Fruit fly (Drosophila melanogaster) whole organism, embryonic: ENCODE results near the gene M6.

Experiments
- Asciz ChIP-seq: fragments of 200-800 bp; sonication (Bioruptor generic); optimal IDR thresholded peaks from 2 replicates; lab custom pipeline; 2017; ENCODE audit warnings: missing biosample characterization, mild to moderate bottlenecking, missing genetic modification characterization, missing genetic modification reagents
- CG10274 ChIP-seq: fragments of 200-800 bp; sonication (Bioruptor generic); optimal IDR thresholded peaks from 3 replicates; lab custom pipeline; 2017; ENCODE audit warnings: missing biosample characterization, mild to moderate bottlenecking, missing genetic modification characterization
- CG10959 ChIP-seq: fragments of 200-800 bp; sonication (Bioruptor generic); IDR thresholded peaks from 2 replicates; pipeline ENCODE4 v1.3.6; 2022; ENCODE audit warnings: missing biosample characterization, missing genetic modification characterization
- CG11723 ChIP-seq: fragments of 200-800 bp; sonication (Bioruptor generic); optimal IDR thresholded peaks from 2 replicates; lab custom pipeline; 2017; ENCODE audit warnings: missing biosample characterization, mild to moderate bottlenecking, missing genetic modification characterization
- CG12769 ChIP-seq: fragments of 200-800 bp; sonication (Bioruptor generic); optimal IDR thresholded peaks from 2 replicates; lab custom pipeline; 2019; ENCODE audit warnings: missing biosample characterization, mild to moderate bottlenecking, missing genetic modification characterization, moderate library complexity
- CG13624 ChIP-seq: fragments of 200-800 bp; sonication (Bioruptor generic); optimal IDR thresholded peaks from 2 replicates; lab custom pipeline; 2016; ENCODE audit warnings: missing biosample characterization, missing genetic modification characterization
- CG14441 ChIP-seq: fragments of 200-800 bp; sonication (Bioruptor generic); IDR thresholded peaks from 2 replicates; pipeline ENCODE4 v1.3.6; 2022; ENCODE audit warnings: missing biosample characterization, missing genetic modification characterization
- CG14860 ChIP-seq: fragments of 200-800 bp; sonication (Bioruptor generic); IDR thresholded peaks from 3 replicates; pipeline ENCODE4 v1.3.6; 2022; ENCODE audit warnings: missing biosample characterization, missing genetic modification characterization; ENCODE audit not compliant: partially characterized antibody
- CG15269 ChIP-seq: fragments of 200-800 bp; sonication (Bioruptor generic); optimal IDR thresholded peaks from 2 replicates; lab custom pipeline; 2018; ENCODE audit warnings: missing biosample characterization, mild to moderate bottlenecking, missing genetic modification characterization, moderate library complexity
- CG15479 ChIP-seq: fragments of 200-800 bp; sonication (Bioruptor generic); optimal IDR thresholded peaks from 3 replicates; lab custom pipeline; 2019; ENCODE audit warnings: missing biosample characterization, mild to moderate bottlenecking, missing genetic modification characterization, moderate library complexity
- CG17328 ChIP-seq: fragments of 200-800 bp; sonication (Bioruptor generic); IDR thresholded peaks from 2 replicates; pipeline ENCODE4 v1.3.6; 2022; ENCODE audit warnings: missing biosample characterization, missing genetic modification characterization
- CG17361 ChIP-seq: fragments of 200-800 bp; sonication (Bioruptor generic); IDR thresholded peaks from 3 replicates; pipeline ENCODE4 v1.3.6; 2022; ENCODE audit warnings: missing biosample characterization, missing genetic modification characterization
- CG1792 ChIP-seq: fragments of 200-800 bp; sonication (Bioruptor generic); optimal IDR thresholded peaks from 2 replicates; lab custom pipeline; 2016; ENCODE audit warnings: missing biosample characterization, missing genetic modification characterization
- CG1832 ChIP-seq: fragments of 200-800 bp; sonication (Bioruptor generic); optimal IDR thresholded peaks from 2 replicates; lab custom pipeline; 2017; ENCODE audit warnings: missing biosample characterization, mild to moderate bottlenecking, missing genetic modification characterization, inconsistent platforms
- CG31441 ChIP-seq: fragments of 200-800 bp; sonication (Bioruptor generic); IDR thresholded peaks from 2 replicates; pipeline ENCODE4 v1.3.6; 2022; ENCODE audit warnings: missing biosample characterization, missing genetic modification characterization
- CG8281 ChIP-seq: fragments of 200-800 bp; sonication (Bioruptor generic); optimal IDR thresholded peaks from 2 replicates; lab custom pipeline; 2018; ENCODE audit warnings: missing biosample characterization, mild to moderate bottlenecking, missing genetic modification characterization, moderate library complexity
- CG8388 ChIP-seq: fragments of 200-800 bp; sonication (Bioruptor generic); optimal IDR thresholded peaks from 2 replicates; lab custom pipeline; 2019; ENCODE audit warnings: missing biosample characterization, mild to moderate bottlenecking, missing genetic modification characterization, moderate library complexity
- D ChIP-seq, 2 experiments: fragments of 200-800 bp in 1 of 2; fragments of >200 bp in 1 of 2; sonication (Bioruptor generic) in 1 of 2; optimal IDR thresholded peaks; 2 replicates in 1 of 2; 3 replicates in 1 of 2; lab custom pipeline; 2017; ENCODE audit warnings: mild to moderate bottlenecking in 1 of 2, missing biosample characterization in 1 of 2, missing genetic modification characterization in 1 of 2, missing genetic modification reagents in 1 of 2
- D19A ChIP-seq: fragments of 200-800 bp; optimal IDR thresholded peaks from 3 replicates; lab custom pipeline; 2019; ENCODE audit warnings: missing biosample characterization, mild to moderate bottlenecking, missing genetic modification characterization, moderate library complexity
- Kr ChIP-seq: fragments of 200-800 bp; sonication (Bioruptor generic); optimal IDR thresholded peaks from 2 replicates; lab custom pipeline; 2017; ENCODE audit warnings: missing biosample characterization, mild to moderate bottlenecking, missing genetic modification characterization
- MBD-R2 ChIP-seq: fragments of 200-800 bp; sonication (Bioruptor generic); IDR thresholded peaks from 2 replicates; pipeline ENCODE4 v1.3.6; 2022; ENCODE audit warnings: missing biosample characterization, missing genetic modification characterization
- NK7.1 ChIP-seq: fragments of 200-800 bp; sonication (Bioruptor generic); optimal IDR thresholded peaks from 3 replicates; lab custom pipeline; 2016; ENCODE audit warnings: missing biosample characterization, missing genetic modification characterization
- Pdp1 ChIP-seq, 2 experiments: fragments of 200-800 bp; sonication (Bioruptor generic); optimal IDR thresholded peaks; 3 replicates each; lab custom pipeline; 2016; ENCODE audit warnings: missing biosample characterization in 2 of 2, missing genetic modification characterization in 2 of 2, mild to moderate bottlenecking in 1 of 2, moderate library complexity in 1 of 2
- Trl ChIP-seq, 3 experiments: fragments of >200 bp in 2 of 3; fragments of 200-800 bp in 1 of 3; sonication (Bioruptor generic) in 1 of 3; optimal IDR thresholded peaks; 2 replicates in 1 of 3; 3 replicates in 2 of 3; lab custom pipeline; 2016 to 2017; ENCODE audit warnings: missing biosample characterization in 1 of 3, missing genetic modification characterization in 1 of 3
- Usf ChIP-seq: fragments of 200-800 bp; sonication (Bioruptor generic); optimal IDR thresholded peaks from 2 replicates; lab custom pipeline; 2017; ENCODE audit warnings: missing genotype, missing biosample characterization, missing genetic modification characterization
- YL-1 ChIP-seq: fragments of 200-800 bp; sonication (Bioruptor generic); optimal IDR thresholded peaks from 3 replicates; lab custom pipeline; 2017; ENCODE audit warnings: missing biosample characterization, mild to moderate bottlenecking, missing genetic modification characterization
- abd-A ChIP-seq: fragments of 200-800 bp; sonication (Bioruptor generic); optimal IDR thresholded peaks from 3 replicates; lab custom pipeline; 2019; ENCODE audit warnings: missing biosample characterization, mild to moderate bottlenecking, missing genetic modification characterization, moderate library complexity
- bab2 ChIP-seq: fragments of 200-800 bp; sonication (Bioruptor generic); optimal IDR thresholded peaks from 2 replicates; lab custom pipeline; 2016; ENCODE audit warnings: missing biosample characterization, missing genetic modification characterization
- bsh ChIP-seq, 2 experiments: fragments of 200-800 bp; sonication (Bioruptor generic); optimal IDR thresholded peaks; 2 replicates each; lab custom pipeline; 2017 to 2018; ENCODE audit warnings: mild to moderate bottlenecking in 2 of 2, missing biosample characterization in 2 of 2, missing genetic modification characterization in 2 of 2, moderate library complexity in 1 of 2
- cg ChIP-seq: fragments of 200-800 bp; sonication (Bioruptor generic); optimal IDR thresholded peaks from 3 replicates; lab custom pipeline; 2019; ENCODE audit warnings: missing biosample characterization, mild to moderate bottlenecking, missing genetic modification characterization, moderate library complexity
- chn ChIP-seq: fragments of 200-800 bp; sonication (Bioruptor generic); optimal IDR thresholded peaks from 2 replicates; lab custom pipeline; 2016; ENCODE audit warnings: missing biosample characterization, missing genetic modification characterization
- dimm ChIP-seq: fragments of 200-800 bp; sonication (Bioruptor generic); IDR thresholded peaks from 2 replicates; pipeline ENCODE4 v1.3.6; 2022; ENCODE audit warnings: missing biosample characterization, missing genetic modification characterization
- dmrt11E ChIP-seq: fragments of 200-800 bp; sonication (Bioruptor generic); optimal IDR thresholded peaks from 3 replicates; lab custom pipeline; 2018; ENCODE audit warnings: missing biosample characterization, mild to moderate bottlenecking, missing genetic modification characterization, moderate library complexity
- ewg ChIP-seq: fragments of 200-800 bp; sonication (Bioruptor generic); optimal IDR thresholded peaks from 3 replicates; lab custom pipeline; 2017; ENCODE audit warnings: mild to moderate bottlenecking, missing biosample characterization, missing genetic modification reagents, missing genetic modification characterization
- fd96Cb ChIP-seq: fragments of 200-800 bp; sonication (Bioruptor generic); optimal IDR thresholded peaks from 2 replicates; lab custom pipeline; 2018; ENCODE audit warnings: missing biosample characterization, mild to moderate bottlenecking, missing genetic modification characterization, moderate library complexity
- gcm2 ChIP-seq: fragments of 200-800 bp; sonication (Bioruptor generic); optimal IDR thresholded peaks from 2 replicates; lab custom pipeline; 2016; ENCODE audit warnings: missing biosample characterization, missing genetic modification characterization
- gfzf ChIP-seq: fragments of 200-800 bp; sonication (Bioruptor generic); optimal IDR thresholded peaks from 2 replicates; lab custom pipeline; 2016; ENCODE audit warnings: missing biosample characterization, mild to moderate bottlenecking, missing genetic modification characterization, moderate library complexity
- nerfin-1 ChIP-seq: fragments of 200-800 bp; sonication (Bioruptor generic); optimal IDR thresholded peaks from 3 replicates; lab custom pipeline; 2019; ENCODE audit warnings: missing biosample characterization, mild to moderate bottlenecking, missing genetic modification characterization, moderate library complexity
- nmo ChIP-seq: fragments of 200-800 bp; sonication (Bioruptor generic); optimal IDR thresholded peaks from 2 replicates; lab custom pipeline; 2018; ENCODE audit warnings: missing biosample characterization, mild to moderate bottlenecking, missing genetic modification characterization, moderate library complexity
- pnt ChIP-seq: fragments of 200-800 bp; sonication (Bioruptor generic); optimal IDR thresholded peaks from 3 replicates; lab custom pipeline; 2016; ENCODE audit warnings: missing biosample characterization, missing genetic modification characterization
- pros ChIP-seq: fragments of 200-800 bp; sonication (Bioruptor generic); optimal IDR thresholded peaks from 3 replicates; lab custom pipeline; 2019; ENCODE audit warnings: missing biosample characterization, mild to moderate bottlenecking, missing genetic modification characterization, moderate library complexity
- pzg ChIP-seq: fragments of 200-800 bp; sonication (Bioruptor generic); optimal IDR thresholded peaks from 3 replicates; lab custom pipeline; 2018; ENCODE audit warnings: missing biosample characterization, mild to moderate bottlenecking, missing genetic modification characterization, moderate library complexity
- row ChIP-seq: fragments of 200-800 bp; sonication (Bioruptor generic); IDR thresholded peaks from 3 replicates; pipeline ENCODE4 v1.3.6; 2022; ENCODE audit warnings: missing biosample characterization, missing genetic modification characterization
- sd ChIP-seq: fragments of 200-800 bp; sonication (Bioruptor generic); optimal IDR thresholded peaks from 3 replicates; lab custom pipeline; 2018; ENCODE audit warnings: missing biosample characterization, mild to moderate bottlenecking, missing genetic modification characterization, moderate library complexity
- sqz ChIP-seq: fragments of 200-800 bp; sonication (Bioruptor generic); optimal IDR thresholded peaks from 3 replicates; lab custom pipeline; 2018; ENCODE audit warnings: missing biosample characterization, mild to moderate bottlenecking, missing genetic modification characterization
- stwl ChIP-seq: fragments of 200-800 bp; sonication (Bioruptor generic); optimal IDR thresholded peaks from 3 replicates; lab custom pipeline; 2018; ENCODE audit warnings: missing biosample characterization, mild to moderate bottlenecking, missing genetic modification characterization, moderate library complexity
- vvl ChIP-seq: fragments of 200-800 bp; sonication (Bioruptor generic); IDR thresholded peaks from 2 replicates; pipeline ENCODE4 v1.3.6; 2022; ENCODE audit warnings: missing biosample characterization, missing genetic modification characterization

M6 gene

dm6 chr3L:21465261-21466112 lies 42.2 kb upstream of the M6 start (continued):
- no peak for TF ChIP-seq pzg (GFP tag; lab: Kevin White, UChicago)
- peak; percentile 33 for TF ChIP-seq nmo (GFP tag; lab: Kevin White, UChicago)
- no peak for TF ChIP-seq bab2 (GFP tag; lab: Kevin White, UChicago)
- TF ChIP-seq Kr, result no peak
- TF ChIP-seq nerfin-1 (tag; lab: Kevin White, UChicago), result no peak
- TF ChIP-seq Asciz (GFP tag; lab: Kevin White, UChicago), result no peak
- TF ChIP-seq fd96Cb (tag; lab: Kevin White, UChicago), result no peak
- TF ChIP-seq CG8388 (GFP tag; lab: Kevin White, UChicago), result peak; percentile 98
- TF ChIP-seq CG14441, result no peak
- no peak for TF ChIP-seq bsh (GFP tag; optimal IDR thresholded peaks at IDR 0.05; lab: Kevin White, UChicago)
- TF ChIP-seq CG10959 (GFP tag; lab: Robert Waterston, UW), result no peak
- TF ChIP-seq dmrt11E (tag; lab: Kevin White, UChicago), result peak; percentile 2
- TF ChIP-seq CG8281, result no peak
- TF ChIP-seq CG31441 (GFP tag; lab: Robert Waterston, UW), result 0 out of 2 replicates have a peak, but pooled peaks have one; percentile 20
- peak; percentile 63 for TF ChIP-seq abd-A (tag; lab: Kevin White, UChicago)
- TF ChIP-seq row, result 0 out of 3 replicates have a peak, but pooled peaks have one; percentile 12
- no peak for TF ChIP-seq CG13624 (GFP tag; lab: Kevin White, UChicago)
- no peak for TF ChIP-seq NK7.1
- TF ChIP-seq sd (tag; lab: Kevin White, UChicago), result peak; percentile 88
- TF ChIP-seq pros, result no peak
- no peak for TF ChIP-seq CG15269
- TF ChIP-seq CG1832 (GFP tag; lab: Kevin White, UChicago), result no peak
- TF ChIP-seq gfzf (GFP tag; lab: Kevin White, UChicago), result no peak
- TF ChIP-seq Usf (GFP tag; lab: Kevin White, UChicago), result no peak
- no peak for TF ChIP-seq pnt
- TF ChIP-seq D19A (tag; lab: Kevin White, UChicago), result peak; percentile 64
- TF ChIP-seq YL-1 (GFP tag; lab: Kevin White, UChicago), result no peak
- TF ChIP-seq Pdp1 (GFP tag; optimal IDR thresholded peaks at IDR 0.05; lab: Kevin White, UChicago), result peak in 1 of 2 experiments; percentile 2
- TF ChIP-seq chn (GFP tag; lab: Kevin White, UChicago), result no peak
- TF ChIP-seq CG11723 (GFP tag; lab: Kevin White, UChicago), result no peak
- TF ChIP-seq sqz (GFP tag; lab: Kevin White, UChicago), result no peak
- TF ChIP-seq CG17361 (GFP tag; lab: Robert Waterston, UW), result peak; percentile 61; the same call in 1 of the 3 replicates
- no peak for TF ChIP-seq CG17328
- TF ChIP-seq CG10274 (GFP tag; lab: Kevin White, UChicago), result no peak
- TF ChIP-seq vvl (GFP tag; lab: Robert Waterston, UW), result no peak
- TF ChIP-seq Trl (optimal IDR thresholded peaks at IDR 0.05; lab: Kevin White, UChicago), result no peak
- TF ChIP-seq Trl (GFP tag; optimal IDR thresholded peaks at IDR 0.05; lab: Kevin White, UChicago), result no peak
- TF ChIP-seq gcm2, result no peak

- no peak for TF ChIP-seq CG12769 (tag; lab: Kevin White, UChicago)
- no peak for TF ChIP-seq ewg (GFP tag; lab: Kevin White, UChicago)
- 0 out of 3 replicates have a peak, but pooled peaks have one; percentile 19 for TF ChIP-seq CG14860 (GFP tag; lab: Robert Waterston, UW)
- TF ChIP-seq CG1792 (GFP tag; lab: Kevin White, UChicago), result no peak
- no peak for TF ChIP-seq stwl (tag; lab: Kevin White, UChicago)
- no peak for TF ChIP-seq Asciz (GFP tag; lab: Kevin White, UChicago)
- peak; percentile 82 for TF ChIP-seq CG15479 (GFP tag; lab: Kevin White, UChicago)
- no peak for TF ChIP-seq MBD-R2
- TF ChIP-seq D (optimal IDR thresholded peaks at IDR 0.05; lab: Kevin White, UChicago), result peak; percentile 62
- no peak for TF ChIP-seq D (GFP tag; optimal IDR thresholded peaks at IDR 0.05; lab: Kevin White, UChicago)
- no peak for TF ChIP-seq dimm
- peak; percentile 36 for TF ChIP-seq cg (GFP tag; lab: Kevin White, UChicago)
These were observed 35.8 kb upstream of the M6 start for dm6 chr3L:21471895-21472294.
